Worm (Caenorhabditis elegans) whole organism, L4 larva: ENCODE results near the gene F26D2.16.
"Not testable (repeated sequence)": the region's sequence is repeated elsewhere in the genome, so short reads cannot be mapped to it uniquely, and the experiment has no call there.

ENCODE experiments used
- D1046.2 ChIP-seq: fragments of 200-800 bp; sonication (Bioruptor generic); IDR thresholded peaks from 2 replicates; pipeline ENCODE4 v1.3.6; 2022; ENCODE audit warnings: missing genetic modification characterization, missing compliant biosample characterization
- F26F4.8 ChIP-seq: fragments of 200-800 bp; sonication (Bioruptor generic); conservative IDR thresholded peaks from 2 replicates; pipeline ENCODE4 v1.3.6; 2022; ENCODE audit warnings: missing genetic modification characterization, missing compliant biosample characterization
- F37D6.2 ChIP-seq: sonication (generic microtip); optimal IDR thresholded peaks from 2 replicates; lab custom pipeline; 2016; ENCODE audit warnings: mild to moderate bottlenecking, missing genetic modification characterization, missing compliant biosample characterization
- T20F7.1 ChIP-seq: fragments of 200-800 bp; sonication (Bioruptor generic); optimal IDR thresholded peaks from 2 replicates; lab custom pipeline; 2018; ENCODE audit warnings: mild to moderate bottlenecking, missing genetic modification characterization, missing compliant biosample characterization
- Y48G9A.11 ChIP-seq: fragments of 200-800 bp; sonication (Bioruptor generic); IDR thresholded peaks from 2 replicates; pipeline ENCODE4 v1.3.6; 2022; ENCODE audit warnings: missing genetic modification reagents, missing genetic modification characterization, missing compliant biosample characterization
- aha-1 ChIP-seq: fragments of 150-350 bp; peaks from one replicate; lab custom pipeline; 2014; ENCODE audit warnings: missing biosample characterization, missing genetic modification characterization
- ceh-82 ChIP-seq: sonication (generic microtip); optimal IDR thresholded peaks from 2 replicates; lab custom pipeline; 2017; ENCODE audit warnings: missing biosample characterization, missing genetic modification characterization
- cey-2 ChIP-seq: sonication (generic microtip); optimal IDR thresholded peaks from 3 replicates; lab custom pipeline; 2017; ENCODE audit warnings: missing genetic modification characterization, mild to moderate bottlenecking, missing compliant biosample characterization, antibody characterized with exemption, borderline replicate concordance; ENCODE audit not compliant: insufficient read depth
- ctbp-1 ChIP-seq: fragments of 200-800 bp; sonication (Bioruptor generic); IDR thresholded peaks from 2 replicates; pipeline ENCODE4 v1.3.6; 2022; ENCODE audit warnings: missing genetic modification reagents, missing genetic modification characterization, missing compliant biosample characterization
- daf-19 ChIP-seq: fragments of 200-800 bp; sonication (Bioruptor generic); conservative IDR thresholded peaks from 2 replicates; pipeline ENCODE4 v1.3.6; 2022; ENCODE audit warnings: missing genetic modification characterization, missing compliant biosample characterization
- dmd-9 ChIP-seq: fragments of 200-800 bp; sonication (Bioruptor generic); IDR thresholded peaks from 2 replicates; pipeline ENCODE4 v1.3.6; 2022; ENCODE audit warnings: missing genetic modification reagents, missing genetic modification characterization, missing compliant biosample characterization
- egl-27 ChIP-seq: sonication (generic microtip); optimal IDR thresholded peaks from 3 replicates; lab custom pipeline; 2017; ENCODE audit warnings: missing biosample characterization, missing genetic modification reagents, missing genetic modification characterization
- egl-43 ChIP-seq: fragments of 200-800 bp; sonication (Bioruptor generic); IDR thresholded peaks from 2 replicates; pipeline ENCODE4 v1.3.6; 2022; ENCODE audit warnings: missing genetic modification reagents, missing genetic modification characterization, missing compliant biosample characterization
- fos-1 ChIP-seq: fragments of 150-350 bp; optimal IDR thresholded peaks from 2 replicates; lab custom pipeline; 2014; ENCODE audit warnings: missing biosample characterization, missing genetic modification characterization
- hif-1 ChIP-seq, 2 experiments: sonication (generic microtip); optimal IDR thresholded peaks; 2 replicates each; lab custom pipeline; 2016 to 2017; ENCODE audit warnings: missing compliant biosample characterization in 2 of 2, missing genetic modification characterization in 2 of 2, missing genetic modification reagents in 2 of 2, missing genotype in 2 of 2, mild to moderate bottlenecking in 1 of 2
- hlh-30 ChIP-seq: sonication (generic microtip); optimal IDR thresholded peaks from 2 replicates; lab custom pipeline; 2017; ENCODE audit warnings: antibody characterized with exemption, mild to moderate bottlenecking, missing genetic modification characterization, missing compliant biosample characterization; ENCODE audit not compliant: insufficient read depth
- lin-29 ChIP-seq: fragments of 200-800 bp; sonication (Bioruptor generic); IDR thresholded peaks from 2 replicates; pipeline ENCODE4 v1.3.6; 2022; ENCODE audit warnings: missing genetic modification reagents, missing genetic modification characterization, missing compliant biosample characterization
- lin-38 ChIP-seq: fragments of 200-800 bp; sonication (Bioruptor generic); IDR thresholded peaks from 2 replicates; pipeline ENCODE4 v1.3.6; 2022; ENCODE audit warnings: missing genetic modification reagents, missing genetic modification characterization, missing compliant biosample characterization
- nhr-111 ChIP-seq: fragments of 200-800 bp; sonication (Bioruptor generic); optimal IDR thresholded peaks from 2 replicates; lab custom pipeline; 2018; ENCODE audit warnings: mild to moderate bottlenecking, missing genetic modification characterization, missing compliant biosample characterization
- nhr-25 ChIP-seq: sonication (generic microtip); optimal IDR thresholded peaks from 2 replicates; lab custom pipeline; 2017; ENCODE audit warnings: missing genetic modification characterization, mild to moderate bottlenecking, missing compliant biosample characterization, antibody characterized with exemption, moderate library complexity, borderline replicate concordance; ENCODE audit not compliant: insufficient read depth
- nhr-42 ChIP-seq: fragments of 200-800 bp; sonication (Bioruptor generic); IDR thresholded peaks from 2 replicates; pipeline ENCODE4 v1.3.6; 2022; ENCODE audit warnings: missing genetic modification characterization, missing compliant biosample characterization
- nhr-76 ChIP-seq: fragments of 150-350 bp; optimal IDR thresholded peaks from 2 replicates; lab custom pipeline; 2014; ENCODE audit warnings: missing biosample characterization, missing genetic modification characterization
- php-3 ChIP-seq: fragments of 200-800 bp; sonication (Bioruptor generic); IDR thresholded peaks from 2 replicates; pipeline ENCODE4 v1.3.6; 2022; ENCODE audit warnings: missing genetic modification reagents, missing genetic modification characterization, missing compliant biosample characterization
- rbr-2 ChIP-seq: sonication (generic microtip); optimal IDR thresholded peaks from 2 replicates; lab custom pipeline; 2016; ENCODE audit warnings: missing genotype, missing genetic modification characterization, missing compliant biosample characterization
- sdz-12 ChIP-seq: fragments of 200-800 bp; sonication (Bioruptor generic); optimal IDR thresholded peaks from 2 replicates; lab custom pipeline; 2018; ENCODE audit warnings: mild to moderate bottlenecking, missing genetic modification characterization, missing compliant biosample characterization
- set-16 ChIP-seq: fragments of 200-800 bp; sonication (Bioruptor generic); IDR thresholded peaks from 2 replicates; pipeline ENCODE4 v1.3.6; 2022; ENCODE audit warnings: missing genetic modification reagents, missing genetic modification characterization, missing compliant biosample characterization
- skn-1 ChIP-seq: fragments of 150-350 bp; optimal IDR thresholded peaks from 2 replicates; lab custom pipeline; 2014; ENCODE audit warnings: missing biosample characterization, missing genetic modification characterization
- snpc-1.2 ChIP-seq: fragments of 200-800 bp; sonication (Bioruptor generic); IDR thresholded peaks from 2 replicates; pipeline ENCODE4 v1.3.6; 2022; ENCODE audit warnings: missing genetic modification reagents, missing genetic modification characterization, missing compliant biosample characterization
- unc-62 ChIP-seq, 3 experiments: fragments of 150-350 bp in 1 of 3; sonication (generic microtip); optimal IDR thresholded peaks in 2 of 3; peaks in 1 of 3; 1 replicate in 1 of 3; 2 replicates in 2 of 3; lab custom pipeline; 2014 to 2017; ENCODE audit warnings: missing biosample characterization in 3 of 3, missing genetic modification characterization in 3 of 3, missing genetic modification reagents in 3 of 3, missing genotype in 1 of 3
- ztf-7 ChIP-seq: fragments of 150-350 bp; optimal IDR thresholded peaks from 2 replicates; lab custom pipeline; 2014; ENCODE audit warnings: missing biosample characterization, missing genetic modification characterization

Gene F26D2.16

ce11 chrV:16390655-16391054, 29.0 kb downstream of the F26D2.16 start, which contains the start of gene gst-44 (continued):
- TF ChIP-seq rbr-2 (tag; lab: Kevin White, UChicago) (no peak), ceh-82 (tag; lab: Kevin White, UChicago) (no peak), cey-2 (tag; lab: Kevin White, UChicago) (no peak), set-16 (GFP tag; lab: Robert Waterston, UW) (no peak), hlh-30 (tag; lab: Kevin White, UChicago) (no peak), ctbp-1 (GFP tag; lab: Robert Waterston, UW) (no peak), lin-29 (no peak), php-3 (GFP tag; lab: Robert Waterston, UW) (no peak), nhr-111 (GFP tag; lab: Kevin White, UChicago) (no peak), nhr-25 (no peak), T20F7.1 (GFP tag; lab: Kevin White, UChicago) (no peak)

DNA sequence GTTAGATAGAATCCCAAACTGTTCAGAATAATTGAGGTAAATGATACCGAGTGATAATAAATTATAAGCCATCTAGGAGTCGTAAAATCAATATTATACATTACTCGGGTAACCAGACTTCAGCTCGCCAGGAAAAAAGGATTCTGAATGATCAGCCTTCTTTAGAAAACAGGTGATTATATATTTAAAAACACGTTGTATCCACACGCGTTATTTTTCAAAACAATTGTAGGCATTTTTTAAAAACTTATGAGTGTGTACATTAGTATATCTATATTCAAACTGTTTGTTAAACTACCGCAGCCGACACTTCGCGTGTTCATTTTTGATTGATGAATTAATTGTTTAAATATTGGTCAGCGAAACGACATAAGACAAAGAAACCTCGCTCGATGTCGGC, 31.4 kb downstream of the F26D2.16 start, which contains the start of gene sri-65:
TSS of gene sri-65 (minus strand) at position 101 of the 400 bp plus-strand sequence.
- TF ChIP-seq hif-1 (tag; optimal IDR thresholded peaks at IDR 0.05; lab: Kevin White, UChicago): no peak
- TF ChIP-seq unc-62 (GFP tag; optimal IDR thresholded peaks at IDR 0.05 in 1 of 2; lab: Kevin White, UChicago): peak in 1 of 2 experiments; percentile 62
- no peak for TF ChIP-seq unc-62 (tag; optimal IDR thresholded peaks at IDR 0.05; lab: Kevin White, UChicago)

DNA sequence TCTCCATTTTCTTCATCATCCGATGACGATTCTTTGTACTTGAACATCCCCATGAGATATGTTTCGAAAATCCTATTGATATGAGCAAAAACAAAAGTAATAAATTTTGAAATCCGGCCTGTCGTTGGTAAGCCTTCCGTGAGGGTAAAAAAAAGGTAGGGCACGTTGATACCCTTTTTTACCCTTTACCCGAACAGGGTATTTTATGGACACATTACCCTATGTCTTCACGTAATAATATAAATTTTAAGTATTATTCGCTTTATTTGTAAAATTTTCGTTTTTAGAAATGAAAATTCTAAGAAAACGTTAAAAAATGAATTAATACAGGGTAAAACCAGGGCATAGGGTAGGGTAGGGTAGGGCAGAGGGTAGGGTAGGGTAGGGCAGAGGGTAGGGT, 35.9 kb downstream of the F26D2.16 start, which contains the start of gene F13A7.7:
TSS of gene F13A7.7 (minus strand) at position 101 of the 400 bp plus-strand sequence.
- not testable (repeated sequence) for TF ChIP-seq ceh-82 (tag; lab: Kevin White, UChicago); hif-1 (tag; optimal IDR thresholded peaks at IDR 0.05; lab: Kevin White, UChicago); ztf-7 (tag; lab: Kevin White, UChicago)

- no peak for TF ChIP-seq lin-38 (GFP tag; lab: Robert Waterston, UW)
- peak; percentile 94 for TF ChIP-seq aha-1 (tag; lab: Kevin White, UChicago)
- TF ChIP-seq, all 104 proteins: peak for 1
These were observed 36.7 kb downstream of the F26D2.16 start for ce11 chrV:16382949-16383348.

DNA sequence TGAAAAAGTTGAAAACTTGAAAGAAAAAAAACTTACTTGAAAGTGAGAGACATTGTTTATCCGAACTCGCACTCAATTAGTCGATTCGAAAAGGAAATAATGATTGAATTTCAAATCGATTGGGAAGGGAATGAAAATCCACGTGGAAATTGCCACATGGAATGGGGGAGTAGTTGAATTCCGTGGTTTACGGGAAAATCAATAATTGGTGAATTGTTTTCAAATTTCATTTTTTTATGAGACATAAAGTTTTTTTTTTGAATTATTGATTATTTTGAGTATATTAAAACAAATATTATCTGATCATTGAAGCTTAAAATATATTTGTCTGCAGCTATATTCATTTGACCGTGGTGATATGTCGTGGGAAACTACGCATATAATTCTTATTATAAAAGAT, 41.8 kb downstream of the F26D2.16 start, which contains the start of gene F13A7.1:
TSS of gene F13A7.1 (minus strand) at position 101 of the 400 bp plus-strand sequence.
- TF ChIP-seq egl-27 (tag; lab: Kevin White, UChicago): no peak
- no peak for TF ChIP-seq aha-1 (tag; lab: Kevin White, UChicago)
- no peak for TF ChIP-seq F26F4.8 (GFP tag; lab: Robert Waterston, UW)
- no peak for TF ChIP-seq skn-1 (tag; lab: Kevin White, UChicago)
- TF ChIP-seq sdz-12 (GFP tag; lab: Kevin White, UChicago): no peak
- TF ChIP-seq egl-43 (GFP tag; lab: Robert Waterston, UW): no peak
- no peak for TF ChIP-seq rbr-2 (tag; lab: Kevin White, UChicago)
- no peak for TF ChIP-seq daf-19 (GFP tag; lab: Robert Waterston, UW)
- TF ChIP-seq, all 104 proteins: peak for 0

ce11 chrV:16377188-16377587, 42.5 kb downstream of the F26D2.16 start:
- TF ChIP-seq nhr-76 (tag; lab: Kevin White, UChicago) (no peak), Y48G9A.11 (GFP tag; lab: Robert Waterston, UW) (no peak), F37D6.2 (tag; lab: Kevin White, UChicago) (no peak), fos-1 (tag; lab: Kevin White, UChicago) (no peak), egl-43 (GFP tag; lab: Robert Waterston, UW) (peak; percentile 60; the same call in 1 of the 2 replicates), nhr-42 (GFP tag; lab: Robert Waterston, UW) (peak; percentile 25; the same call in 1 of the 2 replicates), set-16 (GFP tag; lab: Robert Waterston, UW) (peak; percentile 91), D1046.2 (peak; percentile 72; the same call in 1 of the 2 replicates), snpc-1.2 (no peak), dmd-9 (0 out of 2 replicates have a peak, but pooled peaks have one; percentile 21)
- TF ChIP-seq, all 104 proteins: peak for 5
